Fruit fly (Drosophila melanogaster): ENCODE data around the gene CG11585.

- TF ChIP-seq psq (optimal IDR thresholded peaks at IDR 0.05) (no peak), Sin3A (optimal IDR thresholded peaks at IDR 0.05) (no peak)
Measured at dm6 chrX:14149312-14149711, 40.0 kb upstream of the CG11585 start.

Data from Kc167 (cell line).